Fruit fly (Drosophila melanogaster) whole organism, adult: ENCODE results near the gene Arpc1.

ENCODE experiments used
- CG11617 ChIP-seq: fragments of 200-800 bp; sonication (Bioruptor generic); optimal IDR thresholded peaks from 2 replicates; lab custom pipeline; 2017; ENCODE audit warnings: mild to moderate bottlenecking, missing biosample characterization, missing genetic modification reagents, missing genetic modification characterization
- CG12768 ChIP-seq: fragments of 200-800 bp; sonication (Bioruptor generic); optimal IDR thresholded peaks from 2 replicates; lab custom pipeline; 2017; ENCODE audit warnings: missing biosample characterization, missing genetic modification characterization, mild to moderate bottlenecking, moderate library complexity, missing genetic modification reagents
- CG14711 ChIP-seq: fragments of 200-800 bp; sonication (Bioruptor generic); optimal IDR thresholded peaks from 2 replicates; lab custom pipeline; 2018; ENCODE audit warnings: missing biosample characterization, mild to moderate bottlenecking, missing genetic modification characterization, moderate library complexity
- CG33017 ChIP-seq: fragments of 200-800 bp; sonication (Bioruptor generic); optimal IDR thresholded peaks from 2 replicates; lab custom pipeline; 2018; ENCODE audit warnings: missing biosample characterization, mild to moderate bottlenecking, missing genetic modification characterization, moderate library complexity
- CG7101 ChIP-seq: fragments of 200-800 bp; sonication (Bioruptor generic); optimal IDR thresholded peaks from 2 replicates; lab custom pipeline; 2018; ENCODE audit warnings: missing biosample characterization, mild to moderate bottlenecking, missing genetic modification characterization, moderate library complexity
- Mnt ChIP-seq: fragments of 200-800 bp; sonication (Bioruptor generic); optimal IDR thresholded peaks from 2 replicates; lab custom pipeline; 2016; ENCODE audit warnings: missing biosample characterization, mild to moderate bottlenecking, missing genetic modification characterization
- bab1 ChIP-seq: fragments of 200-800 bp; sonication (Bioruptor generic); optimal IDR thresholded peaks from 3 replicates; lab custom pipeline; 2019; ENCODE audit warnings: missing biosample characterization, mild to moderate bottlenecking, missing genetic modification characterization, moderate library complexity
- pad ChIP-seq: fragments of 200-800 bp; sonication (Bioruptor generic); optimal IDR thresholded peaks from 3 replicates; lab custom pipeline; 2017; ENCODE audit warnings: missing biosample characterization, missing genetic modification characterization, mild to moderate bottlenecking, moderate library complexity, missing genetic modification reagents
- toe ChIP-seq: fragments of 200-800 bp; sonication (Bioruptor generic); optimal IDR thresholded peaks from 2 replicates; lab custom pipeline; 2016; ENCODE audit warnings: missing biosample characterization, missing genetic modification characterization

DNA sequence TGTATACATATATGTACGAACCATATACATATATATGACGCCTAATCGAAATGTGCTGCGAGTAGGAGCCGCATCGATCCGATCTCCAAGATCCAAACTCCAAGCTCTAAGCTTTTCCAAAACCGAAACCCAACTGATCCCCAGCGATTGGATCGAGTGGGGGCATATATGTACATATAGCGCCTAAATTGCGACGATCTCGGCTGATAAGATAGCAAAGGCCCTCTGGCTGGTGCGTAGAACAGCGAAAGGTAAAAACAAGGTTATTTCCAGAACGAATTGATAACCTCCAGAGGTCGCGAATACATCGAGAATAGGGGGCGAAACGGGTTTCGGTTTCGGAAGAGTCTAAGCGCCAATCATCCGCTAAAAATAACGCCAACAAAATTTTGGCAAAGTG is 50.4 kb downstream of the Arpc1 start:
- TF ChIP-seq bab1 (GFP tag; lab: Kevin White, UChicago) (no peak), CG14711 (no peak), CG33017 (tag; lab: Kevin White, UChicago) (no peak), pad (GFP tag; lab: Kevin White, UChicago) (no peak), CG11617 (GFP tag; lab: Kevin White, UChicago) (no peak), CG7101 (tag; lab: Kevin White, UChicago) (no peak), toe (GFP tag; lab: Kevin White, UChicago) (no peak), Mnt (GFP tag; lab: Kevin White, UChicago) (no peak), CG12768 (GFP tag; lab: Kevin White, UChicago) (no peak)
